Worm (Caenorhabditis elegans): ENCODE data around the gene F13A2.9.

F13A2.9 gene

ce11 chrV:4341736-4342135 is 45.6 kb downstream of the F13A2.9 start:
- TF ChIP-seq fkh-2 (tag; optimal IDR thresholded peaks at IDR 0.05) = no peak
- TF ChIP-seq mml-1 (tag; optimal IDR thresholded peaks at IDR 0.05) = no peak
- TF ChIP-seq pha-4 (tag; optimal IDR thresholded peaks at IDR 0.05) = peak; percentile 27

- TF ChIP-seq fos-1 (tag; optimal IDR thresholded peaks at IDR 0.05) = no peak
- TF ChIP-seq sea-2 (GFP tag; optimal IDR thresholded peaks at IDR 0.05) = no peak
- TF ChIP-seq unc-62 (GFP tag; optimal IDR thresholded peaks at IDR 0.05) = no peak
- no peak for TF ChIP-seq fkh-2 (tag; optimal IDR thresholded peaks at IDR 0.05)
- no peak for TF ChIP-seq nhr-43 (tag; optimal IDR thresholded peaks at IDR 0.05; ENCODE audit: poor library complexity, severe bottlenecking)
- TF ChIP-seq elt-2 (tag; optimal IDR thresholded peaks at IDR 0.05) = no peak
- no peak for TF ChIP-seq lin-15B (tag; optimal IDR thresholded peaks at IDR 0.05)
- TF ChIP-seq ceh-82 (tag; optimal IDR thresholded peaks at IDR 0.05) = no peak
- TF ChIP-seq nhr-12 (tag; optimal IDR thresholded peaks at IDR 0.05) = no peak
- TF ChIP-seq daf-12 (tag; optimal IDR thresholded peaks at IDR 0.05) = no peak
- TF ChIP-seq snpc-4 (tag; optimal IDR thresholded peaks at IDR 0.05) = no peak
- no peak for TF ChIP-seq nhr-67 (tag; optimal IDR thresholded peaks at IDR 0.05)
- TF ChIP-seq lsy-12 (tag; optimal IDR thresholded peaks at IDR 0.05) = no peak
- no peak for TF ChIP-seq ama-1 (optimal IDR thresholded peaks at IDR 0.05)
- no peak for TF ChIP-seq nfya-1 (tag; optimal IDR thresholded peaks at IDR 0.05; ENCODE audit: insufficient read depth)
- no peak for TF ChIP-seq ZK546.5 (tag; optimal IDR thresholded peaks at IDR 0.05)
Measured at ce11 chrV:4341208-4341607, 46.1 kb downstream of the F13A2.9 start, which contains the start of gene glrx-3. Gene glrx-3, minus strand, starts transcription at chrV:4341308.

ce11 chrV:4339479-4339878 is 47.8 kb downstream of the F13A2.9 start:
- TF ChIP-seq fkh-10 (GFP tag; optimal IDR thresholded peaks at IDR 0.05) = no peak
- no peak for TF ChIP-seq nhr-12 (tag; optimal IDR thresholded peaks at IDR 0.05)
- TF ChIP-seq ZK546.5 (tag; optimal IDR thresholded peaks at IDR 0.05) = no peak
- TF ChIP-seq nhr-25 (tag; optimal IDR thresholded peaks at IDR 0.05) = no peak
- no peak for TF ChIP-seq lin-39 (tag; optimal IDR thresholded peaks at IDR 0.05)

Data from whole organism, L3 larva.